Worm (Caenorhabditis elegans): Measurements from ENCODE around the gene W06E11.1.

Gene W06E11.1

DNA sequence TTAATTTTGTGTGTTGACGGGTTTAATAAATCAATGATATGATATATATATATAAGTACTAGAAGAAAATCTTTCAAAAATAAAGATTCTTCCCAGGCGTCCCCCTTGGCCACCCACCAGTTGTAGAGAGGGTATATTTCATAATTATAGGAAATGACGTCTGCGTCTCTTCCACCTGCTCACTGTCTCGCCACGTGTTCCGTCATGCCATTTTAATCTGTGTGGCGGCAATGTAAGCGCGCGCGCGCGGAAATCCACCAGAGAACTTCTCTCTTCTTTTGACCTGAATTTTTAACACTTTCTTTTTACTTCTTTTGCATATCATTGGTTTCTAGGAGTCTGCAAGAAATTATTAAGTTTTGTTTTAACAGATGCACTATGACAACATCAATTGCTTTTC is 12.5 kb downstream of the W06E11.1 start:
- no peak for TF ChIP-seq ztf-29 (GFP tag; IDR thresholded peaks at IDR 0.05)
- TF ChIP-seq T22C8.4 (GFP tag; IDR thresholded peaks at IDR 0.05), result no peak

- TF ChIP-seq cog-1 (tag; optimal IDR thresholded peaks at IDR 0.05), result no peak
- TF ChIP-seq klf-2 (GFP tag; conservative IDR thresholded peaks at IDR 0.05), result no peak
- TF ChIP-seq ztf-23 (GFP tag; IDR thresholded peaks at IDR 0.05), result no peak
- no peak for TF ChIP-seq ref-1 (GFP tag; conservative IDR thresholded peaks at IDR 0.05)
- TF ChIP-seq tab-1 (GFP tag; IDR thresholded peaks at IDR 0.05), result no peak
- no peak for TF ChIP-seq T22C8.4 (GFP tag; IDR thresholded peaks at IDR 0.05)
- TF ChIP-seq ztf-29 (GFP tag; IDR thresholded peaks at IDR 0.05), result no peak
- no peak for TF ChIP-seq flt-1 (GFP tag; IDR thresholded peaks at IDR 0.05)
- TF ChIP-seq med-1 (GFP tag; optimal IDR thresholded peaks at IDR 0.05; ENCODE audit: insufficient read depth), result no peak
Measured at ce11 chrIII:656660-657059, 14.8 kb downstream of the W06E11.1 start.

DNA sequence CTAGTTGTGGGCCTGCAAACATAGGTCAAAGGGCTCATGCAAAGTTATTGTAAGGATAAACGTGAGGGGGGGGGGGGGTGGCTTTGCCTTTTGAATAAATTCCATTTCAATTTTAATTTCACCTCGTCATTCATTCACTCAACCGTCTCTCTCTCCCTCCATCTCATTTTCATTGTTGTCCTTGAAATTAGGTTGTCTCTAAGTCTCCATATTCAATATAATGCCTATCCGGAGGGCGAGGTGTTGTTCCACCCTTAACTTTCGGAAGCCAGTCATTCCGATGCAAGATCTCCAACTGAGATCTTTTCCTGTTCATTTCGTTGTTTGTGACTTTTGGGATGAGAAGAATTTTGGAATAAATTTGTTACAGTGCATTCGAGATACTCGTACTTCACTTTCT is 15.4 kb downstream of the W06E11.1 start:
- TF ChIP-seq klf-2 (GFP tag; conservative IDR thresholded peaks at IDR 0.05), result no peak
- no peak for TF ChIP-seq ztf-23 (GFP tag; IDR thresholded peaks at IDR 0.05)
- TF ChIP-seq cog-1 (tag; optimal IDR thresholded peaks at IDR 0.05), result no peak
- no peak for TF ChIP-seq T22C8.4 (GFP tag; IDR thresholded peaks at IDR 0.05)
- TF ChIP-seq tab-1 (GFP tag; IDR thresholded peaks at IDR 0.05), result no peak
- no peak for TF ChIP-seq ref-1 (GFP tag; conservative IDR thresholded peaks at IDR 0.05)
- TF ChIP-seq flt-1 (GFP tag; IDR thresholded peaks at IDR 0.05), result no peak
- no peak for TF ChIP-seq med-1 (GFP tag; optimal IDR thresholded peaks at IDR 0.05; ENCODE audit: insufficient read depth)
- no peak for TF ChIP-seq ztf-29 (GFP tag; IDR thresholded peaks at IDR 0.05)

ce11 chrIII:658357-658756 is 16.5 kb downstream of the W06E11.1 start, which contains the start of gene C09F5.1:
C09F5.1 (plus strand) TSS chrIII:658709.
- TF ChIP-seq med-1 (GFP tag; optimal IDR thresholded peaks at IDR 0.05; ENCODE audit: insufficient read depth) (no peak), flt-1 (GFP tag; IDR thresholded peaks at IDR 0.05) (no peak), ztf-29 (GFP tag; IDR thresholded peaks at IDR 0.05) (no peak), ref-1 (GFP tag; conservative IDR thresholded peaks at IDR 0.05) (no peak), ztf-23 (GFP tag; IDR thresholded peaks at IDR 0.05) (no peak), T22C8.4 (GFP tag; IDR thresholded peaks at IDR 0.05) (no peak), klf-2 (GFP tag; conservative IDR thresholded peaks at IDR 0.05) (no peak), cog-1 (tag; optimal IDR thresholded peaks at IDR 0.05) (no peak), tab-1 (GFP tag; IDR thresholded peaks at IDR 0.05) (no peak)

ce11 chrIII:665173-665757 is 23.4 kb downstream of the W06E11.1 start, which contains the start of gene C09F5.3:
C09F5.3 (minus strand) TSS chrIII:665266.
- no peak for TF ChIP-seq tab-1 (GFP tag; IDR thresholded peaks at IDR 0.05)
- TF ChIP-seq T22C8.4 (GFP tag; IDR thresholded peaks at IDR 0.05), result no peak
- TF ChIP-seq ref-1 (GFP tag; conservative IDR thresholded peaks at IDR 0.05), result no peak

DNA sequence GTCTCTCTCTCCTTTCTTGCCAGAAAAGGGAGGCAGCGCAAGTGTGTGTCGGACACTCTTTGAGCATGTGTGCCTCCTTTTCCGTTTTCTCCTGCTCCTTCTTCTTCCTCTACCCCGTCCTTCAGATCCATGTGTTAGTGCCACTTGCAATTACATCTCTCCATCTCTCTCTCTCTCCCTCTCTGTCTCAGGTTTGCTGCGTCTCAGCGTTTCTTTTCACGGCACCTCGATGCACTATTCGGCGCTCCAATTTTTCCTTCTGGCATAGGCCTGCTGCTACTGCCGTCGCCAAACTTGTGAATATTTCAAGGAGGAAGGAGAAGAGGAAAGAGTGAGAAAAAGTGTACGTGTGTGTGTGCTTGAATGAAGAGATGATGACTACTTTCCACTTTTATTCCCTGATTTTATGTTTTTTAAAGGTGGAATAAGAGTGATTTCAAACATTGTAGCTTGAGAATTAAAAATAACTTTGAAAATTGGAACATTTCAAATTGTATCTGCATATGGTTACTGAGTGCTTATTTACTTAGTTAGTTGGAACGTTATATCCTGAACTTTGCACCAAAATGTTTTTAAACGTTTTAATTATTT is 26.5 kb downstream of the W06E11.1 start, which contains the start of gene W02B3.3:
Gene W02B3.3, minus strand, starts transcription at position 131 of the 591 bp plus-strand sequence.
- no peak for TF ChIP-seq T22C8.4 (GFP tag; IDR thresholded peaks at IDR 0.05)
- TF ChIP-seq ztf-23 (GFP tag; IDR thresholded peaks at IDR 0.05), result 0 out of 2 replicates have a peak, but pooled peaks have one; percentile 46
- TF ChIP-seq med-1 (GFP tag; optimal IDR thresholded peaks at IDR 0.05; ENCODE audit: insufficient read depth), result no peak
- no peak for TF ChIP-seq flt-1 (GFP tag; IDR thresholded peaks at IDR 0.05)
- no peak for TF ChIP-seq ztf-29 (GFP tag; IDR thresholded peaks at IDR 0.05)
- TF ChIP-seq ref-1 (GFP tag; conservative IDR thresholded peaks at IDR 0.05), result no peak
- TF ChIP-seq tab-1 (GFP tag; IDR thresholded peaks at IDR 0.05), result no peak
- peak; percentile 42 for TF ChIP-seq cog-1 (tag; optimal IDR thresholded peaks at IDR 0.05)

DNA sequence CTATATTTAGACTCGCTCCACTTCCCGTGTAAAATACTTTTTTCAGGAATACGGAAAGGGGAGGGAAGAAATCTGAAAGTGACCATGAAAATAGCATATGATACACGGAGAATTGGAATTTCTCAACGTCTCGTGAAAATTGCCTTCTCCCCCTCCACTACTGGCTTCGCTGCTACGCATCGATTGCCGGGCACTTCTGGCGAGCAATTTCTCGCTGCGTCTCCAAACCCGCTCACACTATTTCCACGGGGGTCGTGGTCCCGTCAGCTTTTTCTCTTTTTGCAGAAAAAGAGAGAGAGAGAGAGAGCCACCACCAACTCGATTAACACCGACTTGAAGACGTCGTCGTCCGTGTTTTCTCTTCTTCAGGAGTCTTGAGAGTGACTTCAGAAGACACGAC is 29.1 kb downstream of the W06E11.1 start:
- TF ChIP-seq T22C8.4 (GFP tag; IDR thresholded peaks at IDR 0.05), result 0 out of 2 replicates have a peak, but pooled peaks have one; percentile 11
- TF ChIP-seq flt-1 (GFP tag; IDR thresholded peaks at IDR 0.05), result no peak

DNA sequence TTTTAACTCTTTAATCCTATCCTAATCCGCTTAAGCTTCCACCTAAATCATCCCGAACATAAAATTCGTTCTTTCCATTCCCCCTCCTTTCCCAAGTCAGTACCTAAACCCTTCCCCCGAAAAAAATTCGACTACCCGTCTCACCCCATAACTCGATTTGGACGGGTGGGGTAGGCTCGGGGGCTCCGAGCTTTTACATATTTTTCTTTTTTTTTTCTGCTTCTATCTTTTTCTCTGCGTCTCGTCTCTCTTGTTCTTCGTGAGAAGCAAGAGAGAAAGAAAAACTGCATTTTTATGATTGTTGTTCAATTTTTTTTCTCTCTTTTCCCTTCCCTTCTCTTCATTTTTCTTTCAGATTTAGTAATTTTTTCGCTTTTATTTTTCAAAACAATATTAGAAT is 33.6 kb downstream of the W06E11.1 start:
- no peak for TF ChIP-seq ztf-29 (GFP tag; IDR thresholded peaks at IDR 0.05)

DNA sequence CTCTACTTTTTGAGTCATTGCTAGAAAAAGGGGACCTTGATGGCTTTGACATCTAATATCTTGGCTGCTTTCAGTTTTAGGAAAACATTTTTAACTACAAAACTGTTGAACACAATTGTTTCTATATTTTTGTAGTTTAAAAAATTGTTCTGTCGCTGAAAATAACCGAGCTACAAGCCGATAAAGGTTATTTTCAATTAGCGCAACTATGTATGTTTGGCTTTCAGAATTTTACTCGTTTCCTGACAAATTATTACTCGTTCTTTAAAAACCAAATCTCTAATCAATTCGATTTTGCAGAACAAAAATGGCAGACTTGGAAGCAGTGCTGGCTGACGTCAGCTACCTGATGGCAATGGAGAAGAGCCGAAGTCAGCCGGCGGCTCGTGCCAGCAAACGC is 34.0 kb downstream of the W06E11.1 start, which contains the start of gene grk-2:
Gene grk-2, plus strand, starts transcription at position 301 of the 400 bp plus-strand sequence.
- TF ChIP-seq flt-1 (GFP tag; IDR thresholded peaks at IDR 0.05) (no peak), ref-1 (GFP tag; conservative IDR thresholded peaks at IDR 0.05) (no peak), med-1 (GFP tag; optimal IDR thresholded peaks at IDR 0.05; ENCODE audit: insufficient read depth) (no peak), T22C8.4 (GFP tag; IDR thresholded peaks at IDR 0.05) (no peak)

DNA sequence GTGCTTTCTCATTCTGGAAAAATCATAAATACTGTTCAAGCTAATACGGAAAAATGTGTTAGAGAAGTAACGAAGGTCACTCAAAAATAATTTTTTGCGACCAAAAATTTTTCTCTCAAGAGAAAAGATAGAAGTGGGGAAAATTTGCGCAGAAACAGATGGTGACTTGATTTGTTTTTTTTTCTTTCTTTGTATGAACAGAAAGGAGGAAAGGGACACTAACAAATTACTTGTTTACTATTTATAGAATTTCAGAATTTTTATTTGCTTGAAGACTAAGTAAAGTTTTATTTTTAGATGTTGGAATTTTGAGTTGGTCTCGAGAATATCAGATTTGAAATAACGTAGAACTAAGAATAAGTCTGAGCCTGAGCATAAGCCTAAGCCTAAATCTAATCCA is 41.5 kb downstream of the W06E11.1 start, which contains the start of gene W02B3.4:
Gene W02B3.4, minus strand, starts transcription at position 101 of the 400 bp plus-strand sequence.
- no peak for TF ChIP-seq ztf-23 (GFP tag; IDR thresholded peaks at IDR 0.05)
- no peak for TF ChIP-seq T22C8.4 (GFP tag; IDR thresholded peaks at IDR 0.05)
- TF ChIP-seq ztf-29 (GFP tag; IDR thresholded peaks at IDR 0.05), result no peak
- no peak for TF ChIP-seq klf-2 (GFP tag; conservative IDR thresholded peaks at IDR 0.05)
- no peak for TF ChIP-seq med-1 (GFP tag; optimal IDR thresholded peaks at IDR 0.05; ENCODE audit: insufficient read depth)
- no peak for TF ChIP-seq tab-1 (GFP tag; IDR thresholded peaks at IDR 0.05)
- no peak for TF ChIP-seq ref-1 (GFP tag; conservative IDR thresholded peaks at IDR 0.05)
- no peak for TF ChIP-seq flt-1 (GFP tag; IDR thresholded peaks at IDR 0.05)
- TF ChIP-seq cog-1 (tag; optimal IDR thresholded peaks at IDR 0.05), result no peak

Measured in whole organism, midembryonic.